Fruit fly (Drosophila melanogaster) whole organism, wandering third instar larva: ENCODE measurements around the gene TTLL1B.

Source experiments
- Dif ChIP-seq: fragments of 200-275, 200-300 bp; sonication (Bioruptor generic); optimal IDR thresholded peaks from 2 replicates; lab custom pipeline; 2018; ENCODE audit warnings: missing biosample characterization, missing genetic modification characterization; ENCODE audit not compliant: partially characterized antibody
- Rel ChIP-seq, 2 experiments: fragments of 200-800 bp; sonication (Bioruptor generic) in 1 of 2; optimal IDR thresholded peaks; 2 replicates in 1 of 2; 3 replicates in 1 of 2; lab custom pipeline; 2016 to 2019; ENCODE audit warnings: mild to moderate bottlenecking in 2 of 2, missing biosample characterization in 2 of 2, missing genetic modification characterization in 2 of 2, moderate library complexity in 1 of 2

dm6 chr3L:4623870-4624269, 24.2 kb upstream of the TTLL1B start:
- no peak for TF ChIP-seq Dif (GFP tag; lab: Kevin White, UChicago)
- TF ChIP-seq Rel (GFP tag; optimal IDR thresholded peaks at IDR 0.05; lab: Kevin White, UChicago): no peak
- no peak for TF ChIP-seq Rel (tag; optimal IDR thresholded peaks at IDR 0.05; lab: Kevin White, UChicago)
